Fruit fly (Drosophila melanogaster) whole organism, embryonic: Measurements from ENCODE around the gene Mf.
A peak's percentile ranks its signal among the peaks of the same experiment; 100 is the strongest.

Experiments
- CG10274 ChIP-seq: fragments of 200-800 bp; sonication (Bioruptor generic); optimal IDR thresholded peaks from 3 replicates; lab custom pipeline; 2017; ENCODE audit warnings: missing biosample characterization, mild to moderate bottlenecking, missing genetic modification characterization
- CG16779 ChIP-seq: fragments of 200-800 bp; sonication (Bioruptor generic); IDR thresholded peaks from 2 replicates; pipeline ENCODE4 v1.3.6; 2022; ENCODE audit warnings: missing biosample characterization, missing genetic modification characterization
- CG7786 ChIP-seq: fragments of 200-800 bp; sonication (Bioruptor generic); optimal IDR thresholded peaks from 2 replicates; lab custom pipeline; 2016; ENCODE audit warnings: missing biosample characterization, missing genetic modification characterization
- Fer2 ChIP-seq: fragments of 200-800 bp; sonication (Bioruptor generic); optimal IDR thresholded peaks from 2 replicates; lab custom pipeline; 2018; ENCODE audit warnings: missing biosample characterization, mild to moderate bottlenecking, missing genetic modification characterization, moderate library complexity
- Lhr ChIP-seq: fragments of 200-800 bp; sonication (Bioruptor generic); optimal IDR thresholded peaks from 3 replicates; lab custom pipeline; 2017; ENCODE audit warnings: mild to moderate bottlenecking, missing biosample characterization, missing genetic modification reagents, missing genetic modification characterization
- abd-A ChIP-seq: fragments of 200-800 bp; sonication (Bioruptor generic); optimal IDR thresholded peaks from 3 replicates; lab custom pipeline; 2019; ENCODE audit warnings: missing biosample characterization, mild to moderate bottlenecking, missing genetic modification characterization, moderate library complexity
- bcd ChIP-seq: fragments of 200-800 bp; sonication (Bioruptor generic); optimal IDR thresholded peaks from 2 replicates; lab custom pipeline; 2017; ENCODE audit warnings: missing biosample characterization, mild to moderate bottlenecking, missing genetic modification characterization
- dysf ChIP-seq: fragments of 200-800 bp; sonication (Bioruptor generic); IDR thresholded peaks from 3 replicates; pipeline ENCODE4 v1.3.6; 2022; ENCODE audit warnings: missing biosample characterization, missing genetic modification characterization
- ham ChIP-seq: fragments of 200-800 bp; sonication (Bioruptor generic); IDR thresholded peaks from 2 replicates; pipeline ENCODE4 v1.3.6; 2022; ENCODE audit warnings: missing biosample characterization, missing genetic modification characterization
- kah ChIP-seq: fragments of 200-800 bp; sonication (Bioruptor generic); optimal IDR thresholded peaks from 2 replicates; lab custom pipeline; 2018; ENCODE audit warnings: missing biosample characterization, mild to moderate bottlenecking, missing genetic modification characterization
- org-1 ChIP-seq: fragments of 200-800 bp; sonication (Bioruptor generic); optimal IDR thresholded peaks from 2 replicates; lab custom pipeline; 2017; ENCODE audit warnings: missing biosample characterization, missing genetic modification characterization
- tap ChIP-seq: fragments of 200-800 bp; optimal IDR thresholded peaks from 3 replicates; lab custom pipeline; 2019; ENCODE audit warnings: missing biosample characterization, mild to moderate bottlenecking, missing genetic modification characterization, moderate library complexity

Gene Mf

dm6 chr3R:15121599-15122394 lies 59.5 kb downstream of the Mf start (continued):
- no peak for TF ChIP-seq Lhr
- TF ChIP-seq dysf (GFP tag; lab: Robert Waterston, UW) = no peak
- TF ChIP-seq kah (GFP tag; lab: Kevin White, UChicago) = peak; percentile 25
- no peak for TF ChIP-seq CG7786
- TF ChIP-seq tap = no peak
- no peak for TF ChIP-seq CG10274 (GFP tag; lab: Kevin White, UChicago)
- TF ChIP-seq Fer2 (tag; lab: Kevin White, UChicago) = no peak
- no peak for TF ChIP-seq ham (GFP tag; lab: Robert Waterston, UW)
- TF ChIP-seq CG16779 (GFP tag; lab: Robert Waterston, UW) = no peak
- TF ChIP-seq bcd (GFP tag; lab: Kevin White, UChicago) = no peak
- TF ChIP-seq org-1 (GFP tag; lab: Kevin White, UChicago) = peak; percentile 41
- peak; percentile 71 for TF ChIP-seq abd-A (tag; lab: Kevin White, UChicago)
